Fruit fly (Drosophila melanogaster) whole organism, wandering third instar larva: ENCODE results near the gene nSyb.
A peak's percentile ranks its signal among the peaks of the same experiment; 100 is the strongest.

Experiments
- Abd-B ChIP-seq: fragments of >200 bp; optimal IDR thresholded peaks from 2 replicates; lab custom pipeline; 2017; ENCODE audit warnings: missing biosample characterization, missing genetic modification characterization
- Dif ChIP-seq: fragments of 200-275, 200-300 bp; sonication (Bioruptor generic); optimal IDR thresholded peaks from 2 replicates; lab custom pipeline; 2018; ENCODE audit warnings: missing biosample characterization, missing genetic modification characterization; ENCODE audit not compliant: partially characterized antibody
- Hnf4 ChIP-seq: fragments of 200-800 bp; sonication (Bioruptor generic); optimal IDR thresholded peaks from 2 replicates; lab custom pipeline; 2016; ENCODE audit warnings: missing biosample characterization, mild to moderate bottlenecking, missing genetic modification characterization
- Hr83 ChIP-seq: fragments of 200-300 bp; sonication (Bioruptor generic); optimal IDR thresholded peaks from 2 replicates; lab custom pipeline; 2016; ENCODE audit warnings: missing biosample characterization, mild to moderate bottlenecking, missing genetic modification characterization, moderate library complexity; ENCODE audit not compliant: poor library complexity, severe bottlenecking
- OdsH ChIP-seq: fragments of 200-800 bp; sonication (Bioruptor generic); optimal IDR thresholded peaks from 2 replicates; lab custom pipeline; 2016; ENCODE audit warnings: missing biosample characterization, mild to moderate bottlenecking, missing genetic modification characterization
- Rel ChIP-seq, 2 experiments: fragments of 200-800 bp; sonication (Bioruptor generic) in 1 of 2; optimal IDR thresholded peaks; 2 replicates in 1 of 2; 3 replicates in 1 of 2; lab custom pipeline; 2016 to 2019; ENCODE audit warnings: mild to moderate bottlenecking in 2 of 2, missing biosample characterization in 2 of 2, missing genetic modification characterization in 2 of 2, moderate library complexity in 1 of 2
- br ChIP-seq: fragments of 200-800 bp; sonication (Bioruptor generic); optimal IDR thresholded peaks from 2 replicates; lab custom pipeline; 2016; ENCODE audit warnings: missing biosample characterization, missing genetic modification characterization

- TF ChIP-seq Dif (GFP tag; lab: Kevin White, UChicago) = no peak
- peak; percentile 71 for TF ChIP-seq OdsH (GFP tag; lab: Kevin White, UChicago)
- TF ChIP-seq Abd-B (GFP tag; lab: Kevin White, UChicago) = no peak
- TF ChIP-seq Rel (GFP tag; optimal IDR thresholded peaks at IDR 0.05; lab: Kevin White, UChicago) = no peak
- peak; percentile 16 for TF ChIP-seq Rel (tag; optimal IDR thresholded peaks at IDR 0.05; lab: Kevin White, UChicago)
- TF ChIP-seq Hr83 (GFP tag; lab: Kevin White, UChicago) = peak; percentile 8
- TF ChIP-seq Hnf4 = no peak
- TF ChIP-seq br (GFP tag; lab: Kevin White, UChicago) = peak; percentile 82
These were observed 1.7 kb upstream of the nSyb start, which contains the start of the genes Mettl2 and Bgb for dm6 chr3L:1639185-1639812.
